Fruit fly (Drosophila melanogaster) whole organism, embryonic: ENCODE data around the gene dlg1.

ENCODE experiments used
- Abd-B ChIP-seq: fragments of 200-800 bp; sonication (Bioruptor generic); optimal IDR thresholded peaks from 2 replicates; lab custom pipeline; 2018; ENCODE audit warnings: missing biosample characterization, mild to moderate bottlenecking, missing genetic modification characterization, moderate library complexity
- Ada2b ChIP-seq: fragments of 200-800 bp; sonication (Bioruptor generic); IDR thresholded peaks from 2 replicates; pipeline ENCODE4 v1.3.6; 2022; ENCODE audit warnings: missing biosample characterization, missing genetic modification characterization
- B-H1 ChIP-seq: fragments of 200-800 bp; sonication (Bioruptor generic); IDR thresholded peaks from 3 replicates; pipeline ENCODE4 v1.3.6; 2022; ENCODE audit warnings: missing biosample characterization, missing genetic modification characterization
- CG10209 ChIP-seq: fragments of 200-800 bp; sonication (Bioruptor generic); optimal IDR thresholded peaks from 3 replicates; lab custom pipeline; 2017; ENCODE audit warnings: missing biosample characterization, mild to moderate bottlenecking, missing genetic modification characterization, missing genetic modification reagents
- CG10274 ChIP-seq: fragments of 200-800 bp; sonication (Bioruptor generic); optimal IDR thresholded peaks from 3 replicates; lab custom pipeline; 2017; ENCODE audit warnings: missing biosample characterization, mild to moderate bottlenecking, missing genetic modification characterization
- CG11723 ChIP-seq: fragments of 200-800 bp; sonication (Bioruptor generic); optimal IDR thresholded peaks from 2 replicates; lab custom pipeline; 2017; ENCODE audit warnings: missing biosample characterization, mild to moderate bottlenecking, missing genetic modification characterization
- CG12104 ChIP-seq: fragments of 200-800 bp; sonication (Bioruptor generic); optimal IDR thresholded peaks from 3 replicates; lab custom pipeline; 2016; ENCODE audit warnings: missing biosample characterization, missing genetic modification characterization
- CG15269 ChIP-seq: fragments of 200-800 bp; sonication (Bioruptor generic); optimal IDR thresholded peaks from 2 replicates; lab custom pipeline; 2018; ENCODE audit warnings: missing biosample characterization, mild to moderate bottlenecking, missing genetic modification characterization, moderate library complexity
- CG16815 ChIP-seq: fragments of 200-800 bp; sonication (Bioruptor generic); optimal IDR thresholded peaks from 3 replicates; lab custom pipeline; 2017; ENCODE audit warnings: missing biosample characterization, mild to moderate bottlenecking, missing genetic modification characterization
- CG17186 ChIP-seq: fragments of 200-800 bp; sonication (Bioruptor generic); optimal IDR thresholded peaks from 3 replicates; lab custom pipeline; 2017; ENCODE audit warnings: missing biosample characterization, missing genetic modification reagents, missing genetic modification characterization
- CG17568 ChIP-seq: fragments of 200-800 bp; sonication (Bioruptor generic); optimal IDR thresholded peaks from 2 replicates; lab custom pipeline; 2018; ENCODE audit warnings: missing biosample characterization, mild to moderate bottlenecking, missing genetic modification characterization, moderate library complexity
- CG1832 ChIP-seq: fragments of 200-800 bp; sonication (Bioruptor generic); optimal IDR thresholded peaks from 2 replicates; lab custom pipeline; 2017; ENCODE audit warnings: missing biosample characterization, mild to moderate bottlenecking, missing genetic modification characterization, inconsistent platforms
- CG3065 ChIP-seq: fragments of 200-800 bp; sonication (Bioruptor generic); optimal IDR thresholded peaks from 2 replicates; lab custom pipeline; 2016; ENCODE audit warnings: missing biosample characterization, missing genetic modification characterization
- CG31441 ChIP-seq: fragments of 200-800 bp; sonication (Bioruptor generic); IDR thresholded peaks from 2 replicates; pipeline ENCODE4 v1.3.6; 2022; ENCODE audit warnings: missing biosample characterization, missing genetic modification characterization
- CG32772 ChIP-seq: fragments of 200-800 bp; sonication (Bioruptor generic); IDR thresholded peaks from 2 replicates; pipeline ENCODE4 v1.3.6; 2022; ENCODE audit warnings: missing biosample characterization, missing genetic modification characterization
- CG33213 ChIP-seq: fragments of 200-800 bp; sonication (Bioruptor generic); optimal IDR thresholded peaks from 3 replicates; lab custom pipeline; 2016; ENCODE audit warnings: missing biosample characterization, missing genetic modification characterization
- CG3726 ChIP-seq: fragments of 200-800 bp; sonication (Bioruptor generic); IDR thresholded peaks from 3 replicates; pipeline ENCODE4, ENCODE4 v1.3.6; 2022; ENCODE audit warnings: missing biosample characterization, missing genetic modification characterization
- CG6272 ChIP-seq: fragments of 200-800 bp; sonication (Bioruptor generic); IDR thresholded peaks from 2 replicates; pipeline ENCODE4 v1.3.6; 2022; ENCODE audit warnings: missing biosample characterization, missing genetic modification characterization
- CG7963 ChIP-seq: fragments of 200-800 bp; sonication (Bioruptor generic); IDR thresholded peaks from 3 replicates; pipeline ENCODE4 v1.3.6; 2022; ENCODE audit warnings: missing biosample characterization, missing genetic modification characterization; ENCODE audit not compliant: partially characterized antibody
- CG9817 ChIP-seq: fragments of 200-800 bp; sonication (Bioruptor generic); optimal IDR thresholded peaks from 2 replicates; lab custom pipeline; 2018; ENCODE audit warnings: missing biosample characterization, mild to moderate bottlenecking, missing genetic modification characterization, moderate library complexity
- Dip2 ChIP-seq: fragments of 200-800 bp; sonication (Bioruptor generic); IDR thresholded peaks from 2 replicates; pipeline ENCODE4 v1.3.6; 2022; ENCODE audit warnings: missing biosample characterization, missing genetic modification characterization
- Dp ChIP-seq: fragments of 200-800 bp; sonication (Bioruptor generic); optimal IDR thresholded peaks from 2 replicates; lab custom pipeline; 2018; ENCODE audit warnings: missing biosample characterization, mild to moderate bottlenecking, missing genetic modification characterization, moderate library complexity
- E2f1 ChIP-seq: fragments of 200-800 bp; sonication (Bioruptor generic); IDR thresholded peaks from 2 replicates; pipeline ENCODE4 v1.3.6; 2022; ENCODE audit warnings: missing biosample characterization, missing genetic modification characterization
- Ets65A ChIP-seq: fragments of 200-800 bp; sonication (Bioruptor generic); peaks from one replicate; lab custom pipeline; 2016; ENCODE audit warnings: missing biosample characterization, missing genetic modification characterization
- Gug ChIP-seq: fragments of 200-800 bp; sonication (Bioruptor generic); IDR thresholded peaks from 4 replicates; pipeline ENCODE4 v1.3.6; 2022; ENCODE audit warnings: missing biosample characterization, missing genetic modification characterization
- HHEX ChIP-seq: fragments of 200-800 bp; sonication (Bioruptor generic); optimal IDR thresholded peaks from 3 replicates; lab custom pipeline; 2017; ENCODE audit warnings: missing biosample characterization, mild to moderate bottlenecking, missing genetic modification characterization, missing genetic modification reagents
- Hsf ChIP-seq: fragments of 200-800 bp; sonication (Bioruptor generic); optimal IDR thresholded peaks from 3 replicates; lab custom pipeline; 2016; ENCODE audit warnings: missing biosample characterization, missing genetic modification characterization
- Med ChIP-seq: fragments of 200-800 bp; sonication (Bioruptor generic); peaks from one replicate; lab custom pipeline; 2016; ENCODE audit warnings: missing biosample characterization, missing genetic modification characterization, mild to moderate bottlenecking, inconsistent platforms, moderate library complexity
- Meics ChIP-seq: fragments of 200-800 bp; sonication (Bioruptor generic); optimal IDR thresholded peaks from 2 replicates; lab custom pipeline; 2017; ENCODE audit warnings: missing biosample characterization, mild to moderate bottlenecking, missing genetic modification characterization
- NK7.1 ChIP-seq: fragments of 200-800 bp; sonication (Bioruptor generic); optimal IDR thresholded peaks from 3 replicates; lab custom pipeline; 2016; ENCODE audit warnings: missing biosample characterization, missing genetic modification characterization
- ase ChIP-seq: fragments of 200-800 bp; sonication (Bioruptor generic); IDR thresholded peaks from 3 replicates; pipeline ENCODE4 v1.3.6; 2022; ENCODE audit warnings: missing biosample characterization, missing genetic modification characterization
- bbx ChIP-seq: fragments of 200-800 bp; sonication (Bioruptor generic); IDR thresholded peaks from 2 replicates; pipeline ENCODE4 v1.3.6; 2022; ENCODE audit warnings: missing biosample characterization, missing genetic modification characterization; ENCODE audit not compliant: partially characterized antibody
- chm ChIP-seq: fragments of 200-800 bp; sonication (Bioruptor generic); IDR thresholded peaks from 2 replicates; pipeline ENCODE4 v1.3.6; 2022; ENCODE audit warnings: missing biosample characterization, missing genetic modification characterization
- corto ChIP-seq: fragments of 200-800 bp; sonication (Bioruptor generic); optimal IDR thresholded peaks from 2 replicates; lab custom pipeline; 2016; ENCODE audit warnings: missing biosample characterization, mild to moderate bottlenecking, missing genetic modification characterization, moderate library complexity
- dm ChIP-seq: fragments of 200-800 bp; sonication (Bioruptor generic); optimal IDR thresholded peaks from 3 replicates; lab custom pipeline; 2016; ENCODE audit warnings: missing biosample characterization, missing genetic modification characterization
- inv ChIP-seq: fragments of 200-800 bp; sonication (Bioruptor generic); IDR thresholded peaks from 2 replicates; pipeline ENCODE4 v1.3.6; 2022; ENCODE audit warnings: missing biosample characterization, missing genetic modification characterization; ENCODE audit not compliant: partially characterized antibody
- lilli ChIP-seq: fragments of 200-800 bp; sonication (Bioruptor generic); optimal IDR thresholded peaks from 3 replicates; lab custom pipeline; 2016; ENCODE audit warnings: missing biosample characterization, missing genetic modification characterization
- mirr ChIP-seq: fragments of 200-800 bp; sonication (Bioruptor generic); optimal IDR thresholded peaks from 3 replicates; lab custom pipeline; 2018; ENCODE audit warnings: missing biosample characterization, mild to moderate bottlenecking, missing genetic modification characterization
- nom ChIP-seq: fragments of 200-800 bp; sonication (Bioruptor generic); optimal IDR thresholded peaks from 2 replicates; lab custom pipeline; 2017; ENCODE audit warnings: missing biosample characterization, missing genetic modification characterization, mild to moderate bottlenecking, moderate library complexity, missing genetic modification reagents
- onecut ChIP-seq: fragments of 200-800 bp; sonication (Bioruptor generic); IDR thresholded peaks from 2 replicates; pipeline ENCODE4 v1.3.6; 2022; ENCODE audit warnings: missing biosample characterization, missing genetic modification characterization
- pan ChIP-seq, 4 experiments: fragments of >200 bp in 3 of 4; fragments of 200-800 bp in 1 of 4; sonication (Bioruptor generic) in 1 of 4; optimal IDR thresholded peaks in 3 of 4; IDR thresholded peaks in 1 of 4; 2 replicates each; pipeline versions ENCODE4 v1.3.6 to Lab custom; 2017 to 2022; ENCODE audit warnings: missing biosample characterization in 2 of 4, missing genetic modification characterization in 2 of 4, mixed read lengths in 1 of 4
- pb ChIP-seq: fragments of 200-800 bp; sonication (Bioruptor generic); optimal IDR thresholded peaks from 3 replicates; lab custom pipeline; 2016; ENCODE audit warnings: missing biosample characterization, missing genetic modification characterization
- prd ChIP-seq, 3 experiments: fragments of >200 bp in 2 of 3; fragments of 200-800 bp in 1 of 3; sonication (Bioruptor generic) in 1 of 3; optimal IDR thresholded peaks in 2 of 3; IDR thresholded peaks in 1 of 3; 2 replicates in 2 of 3; 3 replicates in 1 of 3; pipeline versions ENCODE4 v1.3.6 to Lab custom; 2017 to 2022; ENCODE audit warnings: missing biosample characterization in 1 of 3, missing genetic modification characterization in 1 of 3
- pum ChIP-seq: fragments of 200-800 bp; sonication (Bioruptor generic); optimal IDR thresholded peaks from 2 replicates; lab custom pipeline; 2016; ENCODE audit warnings: missing biosample characterization, missing genetic modification characterization
- pzg ChIP-seq: fragments of 200-800 bp; sonication (Bioruptor generic); optimal IDR thresholded peaks from 3 replicates; lab custom pipeline; 2018; ENCODE audit warnings: missing biosample characterization, mild to moderate bottlenecking, missing genetic modification characterization, moderate library complexity
- scrt ChIP-seq: fragments of 200-800 bp; sonication (Bioruptor generic); optimal IDR thresholded peaks from 2 replicates; lab custom pipeline; 2018; ENCODE audit warnings: missing biosample characterization, mild to moderate bottlenecking, missing genetic modification characterization, moderate library complexity
- sug ChIP-seq: fragments of 200-800 bp; optimal IDR thresholded peaks from 2 replicates; lab custom pipeline; 2019; ENCODE audit warnings: missing biosample characterization, mild to moderate bottlenecking, missing genetic modification characterization, moderate library complexity

The dlg1 gene

DNA sequence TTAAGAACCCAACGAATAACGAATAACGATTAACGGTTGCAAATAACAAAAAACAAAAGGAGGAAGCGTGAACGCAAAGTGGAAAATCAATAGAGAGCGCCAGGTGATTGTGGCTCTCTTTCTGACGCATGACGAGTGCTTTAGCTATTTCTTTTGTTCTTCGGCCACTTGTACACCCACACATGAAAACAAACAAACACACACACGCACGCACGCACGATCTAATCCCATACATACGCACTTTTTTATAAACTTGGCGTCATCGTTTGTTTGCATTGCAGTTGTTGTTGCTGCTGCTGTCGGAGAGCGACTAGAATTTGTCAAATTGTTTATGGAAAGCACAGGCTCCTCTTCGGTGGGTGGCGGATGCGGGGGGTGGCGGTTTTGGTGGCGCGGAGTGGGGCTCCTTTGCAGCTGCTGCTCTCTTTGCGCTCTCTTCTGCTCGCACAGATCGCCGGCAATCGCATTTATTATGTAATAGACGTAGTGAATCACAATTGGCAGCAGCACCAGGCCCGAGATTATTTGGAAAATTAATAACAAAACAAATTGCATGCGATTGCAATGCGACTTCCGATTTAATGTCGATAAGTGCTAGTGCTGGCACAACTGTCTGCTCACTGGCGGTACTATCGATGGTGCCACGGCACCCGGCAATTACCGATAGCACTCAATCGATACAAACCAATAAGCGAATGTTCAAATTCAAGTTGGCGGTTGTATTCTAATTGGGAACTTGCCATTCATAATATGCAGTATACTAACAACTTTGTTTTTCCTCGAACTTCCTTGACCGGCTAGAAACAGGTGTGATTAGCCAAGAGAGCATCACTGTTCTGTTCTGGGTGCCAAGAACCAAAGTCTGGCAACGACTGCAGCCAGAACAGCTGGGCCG is 30.2 kb upstream of the dlg1 start (continued):
- TF ChIP-seq pum (GFP tag; lab: Kevin White, UChicago) (peak; percentile 41), CG3726 (GFP tag; lab: Robert Waterston, UW) (no peak), Abd-B (peak; percentile 53), Ada2b (no peak), bbx (GFP tag; lab: Robert Waterston, UW) (peak; percentile 87), CG1832 (GFP tag; lab: Kevin White, UChicago) (no peak), Ets65A (GFP tag; lab: Kevin White, UChicago) (peak; percentile 90), CG17568 (GFP tag; lab: Kevin White, UChicago) (no peak), CG6272 (peak; percentile 70), inv (peak; percentile 88), E2f1 (GFP tag; lab: Robert Waterston, UW) (no peak), Dip2 (no peak), sug (tag; lab: Kevin White, UChicago) (peak; percentile 56), onecut (GFP tag; lab: Robert Waterston, UW) (peak; percentile 99), CG32772 (GFP tag; lab: Robert Waterston, UW) (peak; percentile 33; the same call in 1 of the 2 replicates), CG17186 (GFP tag; lab: Kevin White, UChicago) (peak; percentile 71), CG10209 (GFP tag; lab: Kevin White, UChicago) (no peak), Med (GFP tag; lab: Kevin White, UChicago) (peak; percentile 85), CG11723 (GFP tag; lab: Kevin White, UChicago) (no peak), prd (optimal IDR thresholded peaks at IDR 0.05; lab: Kevin White, UChicago) (no peak), prd (GFP tag; IDR thresholded peaks at IDR 0.05; lab: Robert Waterston, UW) (0 out of 3 replicates have a peak, but pooled peaks have one; percentile 20), mirr (GFP tag; lab: Kevin White, UChicago) (peak; percentile 61), scrt (GFP tag; lab: Kevin White, UChicago) (no peak), dm (GFP tag; lab: Kevin White, UChicago) (no peak), CG16815 (GFP tag; lab: Kevin White, UChicago) (no peak), NK7.1 (peak; percentile 24), CG7963 (GFP tag; lab: Robert Waterston, UW) (peak; percentile 73), Dp (peak; percentile 64), lilli (GFP tag; lab: Kevin White, UChicago) (peak; percentile 75), CG3065 (GFP tag; lab: Kevin White, UChicago) (no peak), B-H1 (GFP tag; lab: Robert Waterston, UW) (no peak), ase (no peak), CG12104 (GFP tag; lab: Kevin White, UChicago) (no peak), pzg (peak; percentile 91), pb (peak; percentile 33), CG9817 (peak; percentile 52), CG33213 (GFP tag; lab: Kevin White, UChicago) (peak; percentile 40), CG15269 (tag; lab: Kevin White, UChicago) (no peak), HHEX (GFP tag; lab: Kevin White, UChicago) (peak; percentile 17), nom (GFP tag; lab: Kevin White, UChicago) (no peak), Meics (peak; percentile 39), corto (GFP tag; lab: Kevin White, UChicago) (no peak), chm (GFP tag; lab: Robert Waterston, UW) (no peak), Gug (GFP tag; lab: Robert Waterston, UW) (peak; percentile 49; the same call in 2 of the 4 replicates), CG10274 (no peak), CG31441 (GFP tag; lab: Robert Waterston, UW) (0 out of 2 replicates have a peak, but pooled peaks have one; percentile 10), pan (optimal IDR thresholded peaks at IDR 0.05; lab: Kevin White, UChicago) (no peak), pan (GFP tag; optimal IDR thresholded peaks at IDR 0.05 in 1 of 2, IDR thresholded peaks at IDR 0.05 in 1 of 2) (no peak), Hsf (GFP tag; lab: Kevin White, UChicago) (peak; percentile 61)
